Worm (Caenorhabditis elegans) whole organism, early embryonic: Measurements from ENCODE around the gene Y105C5A.12.
"Not testable (repeated sequence)": the region's sequence is repeated elsewhere in the genome, so short reads cannot be mapped to it uniquely, and the experiment has no call there.

Experiments
- aly-1 ChIP-seq: sonication (generic microtip); optimal IDR thresholded peaks from 2 replicates; lab custom pipeline; 2016; ENCODE audit warnings: missing genetic modification characterization, missing compliant biosample characterization
- ama-1 ChIP-seq: fragments of 150-350 bp; optimal IDR thresholded peaks from 2 replicates; lab custom pipeline; 2014
- scrt-1 ChIP-seq: fragments of 200-800 bp; sonication (Bioruptor generic); IDR thresholded peaks from 2 replicates; pipeline ENCODE4 v1.3.6; 2022; ENCODE audit warnings: missing genetic modification characterization, missing compliant biosample characterization

ce11 chrIV:15681445-15681844, 39.8 kb upstream of the Y105C5A.12 start, which contains the start of gene Y105C5A.26:
- TF ChIP-seq scrt-1 (GFP tag; lab: Robert Waterston, UW); aly-1 (tag; lab: Kevin White, UChicago); ama-1 (lab: Kevin White, UChicago): not testable (repeated sequence)
